Fruit fly (Drosophila melanogaster) Kc167 (cell line): Measurements from ENCODE around the gene fipi.

Source experiments
- Myc ChIP-seq: fragments of >200 bp; optimal IDR thresholded peaks from 2 replicates; lab custom pipeline; 2017; ENCODE audit warnings: missing external identifiers
- Sin3A ChIP-seq: fragments of >200 bp; optimal IDR thresholded peaks from 2 replicates; lab custom pipeline; 2018; ENCODE audit warnings: missing external identifiers
- insv ChIP-seq: fragments of >200 bp; optimal IDR thresholded peaks from 3 replicates; lab custom pipeline; 2018; ENCODE audit warnings: missing external identifiers

dm6 chr2L:4836193-4836592 lies 42.3 kb upstream of the fipi start:
- TF ChIP-seq Myc (lab: Kevin White, UChicago) (no peak), Sin3A (lab: Kevin White, UChicago) (no peak), insv (lab: Kevin White, UChicago) (no peak)
